Fruit fly (Drosophila melanogaster) whole organism, embryonic: ENCODE measurements around the gene CG15040.

Experiments
- Adf1 ChIP-seq: fragments of 200-800 bp; sonication (Bioruptor generic); IDR thresholded peaks from 2 replicates; pipeline ENCODE4 v1.3.6; 2022; ENCODE audit warnings: missing biosample characterization, missing genetic modification characterization
- Bdp1 ChIP-seq: fragments of 200-800 bp; sonication (Bioruptor generic); optimal IDR thresholded peaks from 3 replicates; lab custom pipeline; 2016; ENCODE audit warnings: missing biosample characterization, missing genetic modification characterization
- Blimp-1 ChIP-seq: fragments of 200-800 bp; sonication (Bioruptor generic); optimal IDR thresholded peaks from 3 replicates; lab custom pipeline; 2018; ENCODE audit warnings: missing biosample characterization, missing genetic modification characterization, mild to moderate bottlenecking, moderate library complexity, missing genetic modification reagents
- CG10147 ChIP-seq: fragments of 200-800 bp; sonication (Bioruptor generic); optimal IDR thresholded peaks from 2 replicates; lab custom pipeline; 2019; ENCODE audit warnings: missing biosample characterization, mild to moderate bottlenecking, missing genetic modification characterization, moderate library complexity
- CG10431 ChIP-seq: fragments of 200-800 bp; sonication (Bioruptor generic); optimal IDR thresholded peaks from 3 replicates; lab custom pipeline; 2018; ENCODE audit warnings: missing biosample characterization, mild to moderate bottlenecking, missing genetic modification characterization
- CG11093 ChIP-seq: fragments of 200-800 bp; sonication (Bioruptor generic); IDR thresholded peaks from 3 replicates; pipeline ENCODE4 v1.3.6; 2022; ENCODE audit warnings: missing biosample characterization, missing genetic modification characterization
- CG12155 ChIP-seq: fragments of 200-800 bp; sonication (Bioruptor generic); optimal IDR thresholded peaks from 3 replicates; lab custom pipeline; 2016; ENCODE audit warnings: missing biosample characterization, missing genetic modification characterization
- CG15601 ChIP-seq: fragments of 200-800 bp; sonication (Bioruptor generic); optimal IDR thresholded peaks from 3 replicates; lab custom pipeline; 2019; ENCODE audit warnings: missing biosample characterization, mild to moderate bottlenecking, missing genetic modification characterization, moderate library complexity
- CG16779 ChIP-seq: fragments of 200-800 bp; sonication (Bioruptor generic); IDR thresholded peaks from 2 replicates; pipeline ENCODE4 v1.3.6; 2022; ENCODE audit warnings: missing biosample characterization, missing genetic modification characterization
- CG17912 ChIP-seq: fragments of 200-800 bp; sonication (Bioruptor generic); optimal IDR thresholded peaks from 2 replicates; lab custom pipeline; 2018; ENCODE audit warnings: missing biosample characterization, mild to moderate bottlenecking, missing genetic modification characterization
- CG18476 ChIP-seq: fragments of 200-800 bp; sonication (Bioruptor generic); optimal IDR thresholded peaks from 2 replicates; lab custom pipeline; 2016; ENCODE audit warnings: missing biosample characterization, mild to moderate bottlenecking, missing genetic modification characterization
- CG3163 ChIP-seq: fragments of 200-800 bp; sonication (Bioruptor generic); optimal IDR thresholded peaks from 3 replicates; lab custom pipeline; 2016; ENCODE audit warnings: missing biosample characterization, missing genetic modification characterization
- CG3847 ChIP-seq: fragments of 200-800 bp; sonication (Bioruptor generic); IDR thresholded peaks from 2 replicates; pipeline ENCODE4 v1.3.6; 2022; ENCODE audit warnings: missing biosample characterization, missing genetic modification characterization
- CG4360 ChIP-seq: fragments of 200-800 bp; sonication (Bioruptor generic); IDR thresholded peaks from 2 replicates; pipeline ENCODE4 v1.3.6; 2022; ENCODE audit warnings: missing biosample characterization, missing genetic modification characterization
- CG5180 ChIP-seq: fragments of 200-800 bp; sonication (Bioruptor generic); optimal IDR thresholded peaks from 3 replicates; lab custom pipeline; 2017; ENCODE audit warnings: missing biosample characterization, missing genetic modification characterization, mild to moderate bottlenecking, moderate library complexity, missing genetic modification reagents
- CG7372 ChIP-seq: fragments of 200-800 bp; sonication (Bioruptor generic); IDR thresholded peaks from 2 replicates; pipeline ENCODE4 v1.3.6; 2022; ENCODE audit warnings: missing biosample characterization, missing genetic modification characterization
- CG8281 ChIP-seq: fragments of 200-800 bp; sonication (Bioruptor generic); optimal IDR thresholded peaks from 2 replicates; lab custom pipeline; 2018; ENCODE audit warnings: missing biosample characterization, mild to moderate bottlenecking, missing genetic modification characterization, moderate library complexity
- Deaf1 ChIP-seq: fragments of 200-800 bp; optimal IDR thresholded peaks from 3 replicates; lab custom pipeline; 2019; ENCODE audit warnings: missing biosample characterization, mild to moderate bottlenecking, missing genetic modification characterization, moderate library complexity
- Ets65A ChIP-seq: fragments of 200-800 bp; sonication (Bioruptor generic); peaks from one replicate; lab custom pipeline; 2016; ENCODE audit warnings: missing biosample characterization, missing genetic modification characterization
- Jarid2 ChIP-seq: fragments of 200-800 bp; sonication (Bioruptor generic); optimal IDR thresholded peaks from 3 replicates; lab custom pipeline; 2017; ENCODE audit warnings: mild to moderate bottlenecking, missing biosample characterization, missing genetic modification reagents, missing genetic modification characterization
- Max ChIP-seq: fragments of 200-800 bp; sonication (Bioruptor generic); optimal IDR thresholded peaks from 2 replicates; lab custom pipeline; 2016; ENCODE audit warnings: missing biosample characterization, mild to moderate bottlenecking, missing genetic modification characterization
- Med ChIP-seq: fragments of 200-800 bp; sonication (Bioruptor generic); peaks from one replicate; lab custom pipeline; 2016; ENCODE audit warnings: missing biosample characterization, missing genetic modification characterization, mild to moderate bottlenecking, inconsistent platforms, moderate library complexity
- Rx ChIP-seq: fragments of 200-800 bp; sonication (Bioruptor generic); IDR thresholded peaks from 2 replicates; pipeline ENCODE4 v1.3.6; 2022; ENCODE audit warnings: missing biosample characterization, missing genetic modification characterization
- Trl ChIP-seq, 3 experiments: fragments of >200 bp in 2 of 3; fragments of 200-800 bp in 1 of 3; sonication (Bioruptor generic) in 1 of 3; optimal IDR thresholded peaks; 2 replicates in 1 of 3; 3 replicates in 2 of 3; lab custom pipeline; 2016 to 2017; ENCODE audit warnings: missing biosample characterization in 1 of 3, missing genetic modification characterization in 1 of 3
- crol ChIP-seq: fragments of 200-800 bp; sonication (Bioruptor generic); IDR thresholded peaks from 2 replicates; pipeline ENCODE4 v1.3.6; 2022; ENCODE audit warnings: missing biosample characterization, missing genetic modification characterization
- danr ChIP-seq: fragments of 200-800 bp; sonication (Bioruptor generic); IDR thresholded peaks from 2 replicates; pipeline ENCODE4 v1.3.6; 2022; ENCODE audit warnings: missing biosample characterization, missing genetic modification characterization
- dmrt11E ChIP-seq: fragments of 200-800 bp; sonication (Bioruptor generic); optimal IDR thresholded peaks from 3 replicates; lab custom pipeline; 2018; ENCODE audit warnings: missing biosample characterization, mild to moderate bottlenecking, missing genetic modification characterization, moderate library complexity
- dysf ChIP-seq: fragments of 200-800 bp; sonication (Bioruptor generic); IDR thresholded peaks from 3 replicates; pipeline ENCODE4 v1.3.6; 2022; ENCODE audit warnings: missing biosample characterization, missing genetic modification characterization
- hkb ChIP-seq, 2 experiments: fragments of 200-800 bp in 1 of 2; fragments of >200 bp in 1 of 2; sonication (Bioruptor generic) in 1 of 2; IDR thresholded peaks in 1 of 2; optimal IDR thresholded peaks in 1 of 2; 2 replicates each; pipeline versions ENCODE4 v1.3.6 to Lab custom; 2017 to 2022; ENCODE audit warnings: missing biosample characterization in 1 of 2, missing genetic modification characterization in 1 of 2
- insv ChIP-seq, 2 experiments: fragments of 200-800 bp; sonication (Bioruptor generic); optimal IDR thresholded peaks; 3 replicates each; lab custom pipeline; 2016 to 2018; ENCODE audit warnings: missing biosample characterization in 2 of 2, missing genetic modification characterization in 2 of 2
- kni ChIP-seq: fragments of 200-800 bp; sonication (Bioruptor generic); optimal IDR thresholded peaks from 3 replicates; lab custom pipeline; 2017; ENCODE audit warnings: mild to moderate bottlenecking, missing biosample characterization, missing genetic modification reagents, missing genetic modification characterization
- knrl ChIP-seq: fragments of 200-800 bp; sonication (Bioruptor generic); IDR thresholded peaks from 3 replicates; pipeline ENCODE4 v1.3.6; 2022; ENCODE audit warnings: missing biosample characterization, missing genetic modification characterization; ENCODE audit not compliant: partially characterized antibody
- run ChIP-seq: fragments of 200-800 bp; sonication (Bioruptor generic); optimal IDR thresholded peaks from 3 replicates; lab custom pipeline; 2018; ENCODE audit warnings: missing biosample characterization, mild to moderate bottlenecking, missing genetic modification characterization
- vnd ChIP-seq: fragments of 200-800 bp; sonication (Bioruptor generic); IDR thresholded peaks from 3 replicates; pipeline ENCODE4 v1.3.6; 2022; ENCODE audit warnings: missing biosample characterization, missing genetic modification characterization; ENCODE audit not compliant: partially characterized antibody
- vvl ChIP-seq: fragments of 200-800 bp; sonication (Bioruptor generic); IDR thresholded peaks from 2 replicates; pipeline ENCODE4 v1.3.6; 2022; ENCODE audit warnings: missing biosample characterization, missing genetic modification characterization
- z ChIP-seq: fragments of 200-800 bp; sonication (Bioruptor generic); IDR thresholded peaks from 3 replicates; pipeline ENCODE4 v1.3.6; 2022; ENCODE audit warnings: missing biosample characterization, missing genetic modification characterization

The CG15040 gene

DNA sequence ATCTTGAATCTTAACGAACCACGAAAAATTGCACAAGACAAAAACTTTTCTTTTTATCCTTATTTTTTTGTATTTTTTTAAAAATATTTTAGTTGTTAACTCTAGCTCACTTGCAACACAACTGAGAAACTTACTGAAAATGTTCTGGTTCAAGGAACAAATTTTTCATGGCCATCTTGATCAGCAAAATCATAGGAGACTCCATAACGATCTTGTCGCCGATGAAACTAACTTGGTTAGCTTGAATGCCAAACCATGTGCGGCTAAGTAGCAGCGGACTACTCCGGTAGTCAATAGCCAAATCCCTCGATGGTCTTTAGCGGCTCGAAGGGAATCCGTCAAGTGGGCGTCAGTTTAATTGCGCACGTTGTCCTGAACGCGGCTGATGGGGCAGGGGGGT, at the start of gene CG15040:
Gene CG15040 (minus strand): TSS at position 101 of the 400 bp plus-strand sequence.
- TF ChIP-seq CG17912 (GFP tag; lab: Kevin White, UChicago) = no peak
- TF ChIP-seq Rx (GFP tag; lab: Robert Waterston, UW) = no peak
- TF ChIP-seq CG16779 (GFP tag; lab: Robert Waterston, UW) = no peak
- peak; percentile 25 for TF ChIP-seq Ets65A (GFP tag; lab: Kevin White, UChicago)

DNA sequence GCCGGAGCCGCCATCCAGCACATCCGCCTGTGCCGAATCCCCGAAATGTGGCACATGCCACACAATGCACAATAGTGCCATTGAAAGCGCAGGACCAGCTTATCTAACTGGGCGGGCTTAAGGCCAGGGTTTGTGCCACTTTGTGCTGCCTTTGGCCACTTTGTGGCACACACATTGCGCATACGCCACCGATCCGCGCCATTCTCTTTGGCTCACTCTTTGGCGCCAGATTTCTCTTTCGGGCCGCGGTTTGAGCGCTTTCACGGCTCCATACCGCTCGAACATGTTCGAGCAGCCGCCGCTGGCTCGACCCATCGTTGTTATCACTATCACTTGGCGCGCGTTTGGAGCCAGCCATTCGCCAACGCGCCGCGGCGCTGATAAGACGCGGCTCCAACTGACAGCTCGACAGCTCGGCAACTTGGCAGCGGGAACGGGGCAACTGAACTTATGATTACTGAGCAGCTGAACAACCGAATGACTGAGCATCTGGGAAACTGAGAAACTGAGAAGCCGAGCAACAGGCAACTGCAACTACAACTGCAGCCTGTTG, 48.4 kb upstream of the CG15040 start:
- TF ChIP-seq CG3163 (GFP tag; lab: Kevin White, UChicago) = peak; percentile 81
- TF ChIP-seq Deaf1 (tag; lab: Kevin White, UChicago) = peak; percentile 33
- TF ChIP-seq CG5180 (GFP tag; lab: Kevin White, UChicago) = peak; percentile 98
- TF ChIP-seq run = no peak
- peak; percentile 7 for TF ChIP-seq Blimp-1 (GFP tag; lab: Kevin White, UChicago)
- peak; percentile 92 for TF ChIP-seq z
- 0 out of 2 replicates have a peak, but pooled peaks have one; percentile 13 for TF ChIP-seq vvl (GFP tag; lab: Robert Waterston, UW)
- TF ChIP-seq vnd = no peak
- peak; percentile 13 for TF ChIP-seq Med (GFP tag; lab: Kevin White, UChicago)
- TF ChIP-seq CG7372 (GFP tag; lab: Robert Waterston, UW) = peak; percentile 56
- peak; percentile 16; the same call in 1 of the 2 replicates for TF ChIP-seq crol (GFP tag; lab: Robert Waterston, UW)
- no peak for TF ChIP-seq insv (GFP tag; optimal IDR thresholded peaks at IDR 0.05; lab: Kevin White, UChicago)
- no peak for TF ChIP-seq CG10147 (GFP tag; lab: Kevin White, UChicago)
- TF ChIP-seq Jarid2 = peak; percentile 36
- peak; percentile 30; the same call in 1 of the 2 replicates for TF ChIP-seq Adf1 (GFP tag; lab: Robert Waterston, UW)
- TF ChIP-seq knrl = 0 out of 3 replicates have a peak, but pooled peaks have one; percentile 9
- TF ChIP-seq Trl (optimal IDR thresholded peaks at IDR 0.05; lab: Kevin White, UChicago) = peak in 1 of 2 experiments; percentile 13
- TF ChIP-seq Trl (GFP tag; optimal IDR thresholded peaks at IDR 0.05; lab: Kevin White, UChicago) = no peak
- TF ChIP-seq, all 482 proteins: peak for 13

DNA sequence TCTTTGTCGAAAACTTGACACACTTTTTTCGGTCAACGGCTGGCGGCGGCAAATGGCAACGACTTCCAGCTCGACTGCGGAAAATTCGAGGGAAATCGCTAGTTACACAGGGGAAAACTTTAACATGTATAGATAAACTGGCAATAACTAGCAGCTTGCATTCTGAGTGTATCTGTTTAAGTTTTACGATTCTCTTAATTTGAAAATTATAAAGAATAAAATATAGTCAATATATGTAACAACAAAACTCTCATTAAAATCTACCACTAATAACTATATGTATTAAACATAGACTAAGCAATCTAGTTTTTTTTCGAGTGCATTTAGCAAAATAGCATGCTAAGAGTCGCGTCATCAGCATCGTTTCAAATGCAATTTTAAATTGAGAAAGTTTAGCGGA, 46.0 kb upstream of the CG15040 start:
- TF ChIP-seq Max (GFP tag; lab: Kevin White, UChicago) (no peak), CG3847 (GFP tag; lab: Robert Waterston, UW) (no peak), CG10431 (GFP tag; lab: Kevin White, UChicago) (no peak), CG4360 (GFP tag; lab: Robert Waterston, UW) (no peak), Bdp1 (GFP tag; lab: Kevin White, UChicago) (no peak), hkb (optimal IDR thresholded peaks at IDR 0.05; lab: Kevin White, UChicago) (no peak), hkb (GFP tag; IDR thresholded peaks at IDR 0.05; lab: Robert Waterston, UW) (no peak), CG18476 (no peak)
- TF ChIP-seq, all 482 proteins: peak for 0

DNA sequence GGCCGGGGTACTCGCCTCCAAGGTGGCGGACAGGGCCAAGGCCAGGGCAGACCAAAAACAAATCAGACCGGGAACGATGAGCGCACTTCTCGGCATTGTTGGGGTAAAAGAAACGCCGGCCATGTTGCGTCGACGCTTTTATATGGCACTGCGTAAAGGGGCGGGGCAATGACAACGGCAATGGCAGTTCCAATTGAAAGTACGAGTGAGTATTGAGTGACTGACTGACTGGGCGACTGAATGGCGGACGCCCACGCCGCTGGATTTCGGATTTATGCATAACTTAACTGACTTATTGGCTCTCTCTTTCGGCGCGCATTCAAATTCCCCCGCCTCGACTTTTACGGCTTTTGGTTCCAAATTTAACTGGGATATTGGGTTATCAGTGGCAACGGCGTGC, 44.7 kb upstream of the CG15040 start, which contains the start of gene CG6696:
Gene CG6696 (minus strand): TSS at position 101 of the 400 bp plus-strand sequence.
- no peak for TF ChIP-seq CG15601 (tag; lab: Kevin White, UChicago)
- no peak for TF ChIP-seq danr (GFP tag; lab: Robert Waterston, UW)
- no peak for TF ChIP-seq dysf (GFP tag; lab: Robert Waterston, UW)
- no peak for TF ChIP-seq CG11093 (GFP tag; lab: Robert Waterston, UW)
- TF ChIP-seq vvl (GFP tag; lab: Robert Waterston, UW) = peak; percentile 17; the same call in 1 of the 2 replicates
- TF ChIP-seq kni = peak; percentile 14
- TF ChIP-seq Blimp-1 (GFP tag; lab: Kevin White, UChicago) = peak; percentile 20
- no peak for TF ChIP-seq CG12155 (GFP tag; lab: Kevin White, UChicago)
- no peak for TF ChIP-seq dmrt11E (tag; lab: Kevin White, UChicago)
- peak; percentile 41; the same call in 1 of the 3 replicates for TF ChIP-seq z
- peak; percentile 77 for TF ChIP-seq CG8281 (tag; lab: Kevin White, UChicago)
